Fruit fly (Drosophila melanogaster): ENCODE data around the gene RpL17.

RpL17 gene

DNA sequence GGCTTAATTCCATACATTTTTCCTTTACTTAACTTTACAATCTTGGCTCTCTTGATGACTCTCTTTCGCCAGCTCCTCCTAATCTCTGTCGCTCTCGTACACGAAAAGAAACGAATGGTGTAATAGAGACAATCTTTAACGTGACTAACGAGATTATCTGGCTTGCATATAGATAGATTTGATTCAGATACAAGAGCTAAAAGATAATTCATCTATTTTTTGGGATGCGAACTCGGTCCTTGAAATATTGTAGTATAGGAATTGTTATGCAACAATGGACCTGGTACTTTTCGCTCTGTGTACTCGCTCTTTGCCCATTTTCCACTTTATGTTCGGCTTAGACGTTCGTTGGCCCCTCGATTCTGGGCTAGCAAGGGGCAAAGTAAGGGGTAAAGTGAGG lies 32.7 kb downstream of the RpL17 start (continued):
- TF ChIP-seq CG2712 (tag; optimal IDR thresholded peaks at IDR 0.05) (peak; percentile 86), grn (GFP tag; optimal IDR thresholded peaks at IDR 0.05) (peak; percentile 35), CG12104 (GFP tag; optimal IDR thresholded peaks at IDR 0.05) (peak; percentile 53), Elba2 (GFP tag; optimal IDR thresholded peaks at IDR 0.05) (no peak), CG18764 (GFP tag; optimal IDR thresholded peaks at IDR 0.05) (peak; percentile 58), crc (GFP tag; optimal IDR thresholded peaks at IDR 0.05) (peak; percentile 61), sna (GFP tag; IDR thresholded peaks at IDR 0.05; ENCODE audit: partially characterized antibody) (no peak), Mrtf (GFP tag; IDR thresholded peaks at IDR 0.05) (peak; percentile 68; the same call in 2 of the 3 replicates)

DNA sequence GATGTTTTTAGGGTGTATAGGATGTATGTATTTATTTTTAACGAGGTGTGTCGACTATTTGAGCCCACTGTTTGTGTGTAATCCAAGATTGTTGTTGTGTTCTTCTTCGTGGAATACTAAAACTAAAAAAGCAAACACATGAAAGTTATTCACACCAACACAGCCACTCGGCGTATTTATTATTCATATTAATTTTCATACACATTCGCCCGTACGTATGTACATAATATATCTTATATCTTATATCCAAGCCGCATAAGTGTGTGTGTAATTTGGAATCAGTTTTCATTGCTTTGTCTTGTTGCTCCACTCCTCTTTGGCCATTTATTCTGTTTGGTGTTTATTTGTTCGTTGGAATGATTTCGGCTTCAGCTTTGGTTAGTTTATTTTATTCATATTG lies 33.4 kb downstream of the RpL17 start:
- TF ChIP-seq chinmo (GFP tag; IDR thresholded peaks at IDR 0.05; ENCODE audit: partially characterized antibody) (0 out of 4 replicates have a peak, but pooled peaks have one; percentile 29), CG12769 (tag; optimal IDR thresholded peaks at IDR 0.05) (peak; percentile 25), Stat92E (GFP tag; optimal IDR thresholded peaks at IDR 0.05) (peak in 1 of 3 experiments; percentile 48), dati (GFP tag; IDR thresholded peaks at IDR 0.05) (no peak), Rfx (GFP tag; IDR thresholded peaks at IDR 0.05) (0 out of 2 replicates have a peak, but pooled peaks have one; percentile 7), CG10543 (GFP tag; optimal IDR thresholded peaks at IDR 0.05) (peak; percentile 4), en (GFP tag; optimal IDR thresholded peaks at IDR 0.05) (no peak), Med (GFP tag) (peak; percentile 73), tna (GFP tag; IDR thresholded peaks at IDR 0.05; ENCODE audit: partially characterized antibody) (no peak), da (GFP tag; optimal IDR thresholded peaks at IDR 0.05) (no peak), otp (GFP tag; IDR thresholded peaks at IDR 0.05) (peak; percentile 40; the same call in 1 of the 3 replicates), cg (GFP tag; optimal IDR thresholded peaks at IDR 0.05) (peak; percentile 31), Pdp1 (GFP tag; optimal IDR thresholded peaks at IDR 0.05) (no peak), sens (GFP tag) (peak; percentile 54), CG8765 (GFP tag; IDR thresholded peaks at IDR 0.05) (no peak), Tbp (GFP tag; optimal IDR thresholded peaks at IDR 0.05) (no peak)

DNA sequence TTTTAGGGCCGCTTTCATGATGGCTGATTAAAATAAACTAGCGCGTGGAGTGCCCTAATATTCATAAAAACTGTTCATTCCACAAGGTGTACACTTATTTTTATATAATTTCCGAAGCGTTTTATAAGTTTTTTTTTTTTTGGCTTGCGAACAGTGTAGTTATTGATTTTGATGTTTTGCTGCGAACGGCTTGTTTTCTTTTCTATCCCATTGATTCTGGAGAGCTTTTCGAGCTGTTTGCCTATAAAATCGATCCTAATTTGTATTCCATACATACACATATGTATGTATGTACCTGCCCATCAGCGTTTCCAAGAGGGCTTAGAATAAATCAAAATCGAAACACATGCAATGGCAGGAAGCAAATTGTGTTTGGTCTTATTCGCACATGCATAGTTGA lies 33.8 kb downstream of the RpL17 start:
- TF ChIP-seq fu2 (GFP tag; optimal IDR thresholded peaks at IDR 0.05): no peak
- peak; percentile 63 for TF ChIP-seq onecut (GFP tag; IDR thresholded peaks at IDR 0.05)
- peak in 1 of 2 experiments; percentile 34 for TF ChIP-seq Pdp1 (GFP tag; optimal IDR thresholded peaks at IDR 0.05)
- TF ChIP-seq CG9876 (GFP tag; optimal IDR thresholded peaks at IDR 0.05): no peak

- TF ChIP-seq lab (GFP tag; optimal IDR thresholded peaks at IDR 0.05): no peak
- TF ChIP-seq scrt (GFP tag; optimal IDR thresholded peaks at IDR 0.05): peak; percentile 22
- no peak for TF ChIP-seq Dip2 (GFP tag; IDR thresholded peaks at IDR 0.05)
- TF ChIP-seq sens (GFP tag): peak; percentile 64
- TF ChIP-seq kah (GFP tag; optimal IDR thresholded peaks at IDR 0.05): peak; percentile 74
- TF ChIP-seq sr (GFP tag; IDR thresholded peaks at IDR 0.05): no peak
- TF ChIP-seq Trl (optimal IDR thresholded peaks at IDR 0.05): peak; percentile 48 to 50
- TF ChIP-seq Trl (GFP tag; optimal IDR thresholded peaks at IDR 0.05): no peak
- TF ChIP-seq Med (GFP tag): peak; percentile 32
- TF ChIP-seq da (GFP tag; optimal IDR thresholded peaks at IDR 0.05): no peak
- no peak for TF ChIP-seq CG9932 (GFP tag; IDR thresholded peaks at IDR 0.05)
- TF ChIP-seq pfk (GFP tag; optimal IDR thresholded peaks at IDR 0.05): peak; percentile 95
- no peak for TF ChIP-seq Hand (GFP tag; optimal IDR thresholded peaks at IDR 0.05)
- 0 out of 2 replicates have a peak, but pooled peaks have one; percentile 10 for TF ChIP-seq chm (GFP tag; IDR thresholded peaks at IDR 0.05)
Measured at dm6 chrX:6709252-6710037, 34.6 kb downstream of the RpL17 start.

All from whole organism, embryonic.